Fruit fly (Drosophila melanogaster): ENCODE results near the gene Prps.

Prps gene

DNA sequence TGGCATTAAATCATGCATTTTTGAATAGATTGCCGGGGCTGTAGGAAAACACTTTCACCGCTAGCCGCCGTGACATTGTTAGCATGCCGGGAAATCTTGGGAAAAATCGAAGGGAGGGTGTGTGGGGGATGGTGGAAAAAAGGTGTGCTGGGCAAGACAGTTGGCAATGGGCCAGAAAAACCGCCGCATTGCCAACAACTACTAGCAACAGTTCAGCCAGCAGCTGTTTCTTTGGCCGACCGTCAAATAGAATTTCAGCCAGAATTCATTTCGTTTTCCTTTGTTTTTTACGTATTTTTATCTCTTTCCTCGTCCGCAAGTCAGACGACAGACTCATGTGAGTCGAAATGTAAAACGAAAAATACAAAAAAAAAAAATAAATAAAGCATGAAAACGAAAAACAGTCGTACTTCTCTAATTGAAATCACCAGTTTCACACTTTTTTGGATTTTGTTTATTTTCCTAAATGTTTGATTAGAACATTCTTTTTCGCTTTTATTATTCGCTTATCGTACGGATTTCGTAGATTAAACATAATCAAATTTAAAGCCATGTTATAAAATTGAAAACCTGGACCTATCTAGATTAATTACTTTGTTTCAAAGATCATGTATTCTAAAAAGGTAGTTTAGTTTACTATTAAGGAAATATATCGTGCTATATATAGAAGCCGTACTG, 5.6 kb downstream of the Prps start (continued):
- TF ChIP-seq sqz (GFP tag; optimal IDR thresholded peaks at IDR 0.05) (no peak), zfh2 (GFP tag; optimal IDR thresholded peaks at IDR 0.05) (no peak), tio (GFP tag; optimal IDR thresholded peaks at IDR 0.05) (no peak), CG5953 (GFP tag; IDR thresholded peaks at IDR 0.05) (no peak), gfzf (GFP tag; optimal IDR thresholded peaks at IDR 0.05) (no peak), mam (GFP tag; optimal IDR thresholded peaks at IDR 0.05) (peak; percentile 33), sima (GFP tag; optimal IDR thresholded peaks at IDR 0.05) (no peak), CG11695 (GFP tag; IDR thresholded peaks at IDR 0.05) (0 out of 3 replicates have a peak, but pooled peaks have one; percentile 40), Bdp1 (GFP tag; optimal IDR thresholded peaks at IDR 0.05) (no peak), seq (GFP tag; IDR thresholded peaks at IDR 0.05) (no peak), Dfd (GFP tag; optimal IDR thresholded peaks at IDR 0.05) (no peak), en (GFP tag; optimal IDR thresholded peaks at IDR 0.05) (no peak), Sox102F (GFP tag; optimal IDR thresholded peaks at IDR 0.05) (no peak), dati (GFP tag; IDR thresholded peaks at IDR 0.05) (no peak), CG3065 (GFP tag; optimal IDR thresholded peaks at IDR 0.05) (no peak), CG6765 (GFP tag; optimal IDR thresholded peaks at IDR 0.05) (no peak), mirr (GFP tag; optimal IDR thresholded peaks at IDR 0.05) (no peak), Hr3 (GFP tag; optimal IDR thresholded peaks at IDR 0.05) (peak; percentile 29), CG2129 (GFP tag; IDR thresholded peaks at IDR 0.05; ENCODE audit: partially characterized antibody) (no peak), CG10565 (GFP tag; optimal IDR thresholded peaks at IDR 0.05) (no peak), ssp (GFP tag; IDR thresholded peaks at IDR 0.05) (no peak), Abd-B (GFP tag; optimal IDR thresholded peaks at IDR 0.05) (no peak), Ada2b (GFP tag; IDR thresholded peaks at IDR 0.05) (0 out of 2 replicates have a peak, but pooled peaks have one; percentile 26), wdn (GFP tag; IDR thresholded peaks at IDR 0.05) (no peak), CG32532 (GFP tag; IDR thresholded peaks at IDR 0.05) (peak; percentile 50; the same call in 1 of the 2 replicates), stwl (tag; optimal IDR thresholded peaks at IDR 0.05) (no peak), cad (GFP tag; optimal IDR thresholded peaks at IDR 0.05) (no peak), prd (optimal IDR thresholded peaks at IDR 0.05) (no peak), prd (GFP tag; IDR thresholded peaks at IDR 0.05) (peak; percentile 18; the same call in 1 of the 3 replicates), CG4820 (GFP tag; optimal IDR thresholded peaks at IDR 0.05) (no peak), sens-2 (GFP tag; IDR thresholded peaks at IDR 0.05) (no peak), tgo (GFP tag; IDR thresholded peaks at IDR 0.05) (no peak; the same call in 2 of the 3 replicates), kni (GFP tag; optimal IDR thresholded peaks at IDR 0.05) (no peak), emc (GFP tag; optimal IDR thresholded peaks at IDR 0.05) (no peak), chm (GFP tag; IDR thresholded peaks at IDR 0.05) (no peak), fd64A (GFP tag; optimal IDR thresholded peaks at IDR 0.05) (no peak), CG1529 (GFP tag; optimal IDR thresholded peaks at IDR 0.05) (no peak), Nf-YB (GFP tag; optimal IDR thresholded peaks at IDR 0.05) (no peak), pan (optimal IDR thresholded peaks at IDR 0.05) (no peak), pan (GFP tag; optimal IDR thresholded peaks at IDR 0.05 in 1 of 2, IDR thresholded peaks at IDR 0.05 in 1 of 2) (no peak), sc (optimal IDR thresholded peaks at IDR 0.05) (no peak), sc (GFP tag; optimal IDR thresholded peaks at IDR 0.05) (no peak), Nf-YC (tag; optimal IDR thresholded peaks at IDR 0.05) (peak; percentile 7), maf-S (GFP tag; optimal IDR thresholded peaks at IDR 0.05) (no peak), CG10959 (GFP tag; IDR thresholded peaks at IDR 0.05) (no peak), wor (GFP tag; IDR thresholded peaks at IDR 0.05) (no peak), CG12219 (GFP tag; optimal IDR thresholded peaks at IDR 0.05) (no peak), Drgx (GFP tag; IDR thresholded peaks at IDR 0.05) (no peak; the same call in 1 of the 2 replicates), fd3F (GFP tag; optimal IDR thresholded peaks at IDR 0.05) (peak; percentile 45), Atf6 (GFP tag; IDR thresholded peaks at IDR 0.05) (peak; percentile 28; the same call in 1 of the 2 replicates), sisA (GFP tag; IDR thresholded peaks at IDR 0.05) (no peak), CG2120 (GFP tag; optimal IDR thresholded peaks at IDR 0.05) (peak; percentile 87)

Measured in whole organism, embryonic.